Worm (Caenorhabditis elegans) whole organism, mixed stage, embryonic: Measurements from ENCODE around the gene rnp-9.

Experiments
- M03D4.4 ChIP-seq: sonication (generic microtip); optimal IDR thresholded peaks from 2 replicates; lab custom pipeline; 2017; ENCODE audit warnings: mild to moderate bottlenecking, missing genetic modification characterization, missing compliant biosample characterization
- bed-3 ChIP-seq: fragments of 200-800 bp; sonication (Bioruptor generic); optimal IDR thresholded peaks from 3 replicates; lab custom pipeline; 2018; ENCODE audit warnings: mild to moderate bottlenecking, missing genetic modification characterization, moderate library complexity, missing compliant biosample characterization
- blmp-1 ChIP-seq: fragments of 150-350 bp; optimal IDR thresholded peaks from 2 replicates; lab custom pipeline; 2014; ENCODE audit warnings: missing biosample characterization, missing genetic modification characterization
- ceh-39 ChIP-seq: fragments of 150-350 bp; optimal IDR thresholded peaks from 2 replicates; lab custom pipeline; 2014; ENCODE audit warnings: missing biosample characterization, missing genetic modification characterization
- ceh-43 ChIP-seq: fragments of 200-800 bp; sonication (Bioruptor generic); optimal IDR thresholded peaks from 2 replicates; lab custom pipeline; 2018; ENCODE audit warnings: mild to moderate bottlenecking, missing genetic modification characterization, moderate library complexity, missing compliant biosample characterization
- ceh-83 ChIP-seq: fragments of 200-800 bp; sonication (Bioruptor generic); optimal IDR thresholded peaks from 2 replicates; lab custom pipeline; 2018; ENCODE audit warnings: mild to moderate bottlenecking, missing genetic modification characterization, missing compliant biosample characterization
- ces-1 ChIP-seq: fragments of 150-350 bp; optimal IDR thresholded peaks from 2 replicates; lab custom pipeline; 2014; ENCODE audit warnings: missing biosample characterization, missing genetic modification reagents, missing genetic modification characterization
- drap-1 ChIP-seq: fragments of 200-800 bp; sonication (Bioruptor generic); optimal IDR thresholded peaks from 3 replicates; lab custom pipeline; 2018; ENCODE audit warnings: mild to moderate bottlenecking, missing genetic modification characterization, missing compliant biosample characterization
- elt-1 ChIP-seq: sonication (generic microtip); optimal IDR thresholded peaks from 2 replicates; lab custom pipeline; 2017; ENCODE audit warnings: missing genetic modification characterization, mild to moderate bottlenecking, missing compliant biosample characterization, antibody characterized with exemption, moderate library complexity, borderline replicate concordance; ENCODE audit not compliant: insufficient read depth
- elt-3 ChIP-seq: fragments of 150-350 bp; optimal IDR thresholded peaks from 2 replicates; lab custom pipeline; 2014; ENCODE audit warnings: missing biosample characterization, missing genetic modification characterization
- flh-1 ChIP-seq: fragments of 200-800 bp; sonication (Bioruptor generic); optimal IDR thresholded peaks from 2 replicates; lab custom pipeline; 2018; ENCODE audit warnings: mild to moderate bottlenecking, missing genetic modification characterization, moderate library complexity, missing compliant biosample characterization
- lin-13 ChIP-seq: fragments of 150-350 bp; optimal IDR thresholded peaks from 2 replicates; lab custom pipeline; 2014; ENCODE audit warnings: missing biosample characterization, missing genetic modification characterization
- lin-32 ChIP-seq: fragments of 200-800 bp; sonication (Bioruptor generic); optimal IDR thresholded peaks from 2 replicates; lab custom pipeline; 2018; ENCODE audit warnings: mild to moderate bottlenecking, missing genetic modification characterization, missing compliant biosample characterization
- mab-5 ChIP-seq: fragments of 150-350 bp; optimal IDR thresholded peaks from 2 replicates; lab custom pipeline; 2014; ENCODE audit warnings: missing biosample characterization, missing genetic modification characterization
- mep-1 ChIP-seq: fragments of 150-350 bp; optimal IDR thresholded peaks from 2 replicates; lab custom pipeline; 2017; ENCODE audit warnings: missing biosample characterization, missing genetic modification reagents, missing genetic modification characterization, inconsistent platforms
- mls-2 ChIP-seq: sonication (generic microtip); optimal IDR thresholded peaks from 2 replicates; lab custom pipeline; 2016; ENCODE audit warnings: mild to moderate bottlenecking, missing genetic modification characterization, moderate library complexity, missing compliant biosample characterization
- nhr-237 ChIP-seq: fragments of 150-350 bp; optimal IDR thresholded peaks from 2 replicates; lab custom pipeline; 2014; ENCODE audit warnings: missing biosample characterization, missing genetic modification characterization
- nhr-76 ChIP-seq: sonication (generic microtip); optimal IDR thresholded peaks from 2 replicates; lab custom pipeline; 2017; ENCODE audit warnings: missing biosample characterization, missing genetic modification characterization
- pha-4 ChIP-seq: fragments of 150-350 bp; optimal IDR thresholded peaks from 2 replicates; lab custom pipeline; 2018; ENCODE audit warnings: missing biosample characterization, missing genetic modification reagents, missing genetic modification characterization
- sem-2 ChIP-seq: fragments of 200-800 bp; sonication (Bioruptor generic); optimal IDR thresholded peaks from 2 replicates; lab custom pipeline; 2018; ENCODE audit warnings: mild to moderate bottlenecking, missing genetic modification characterization, missing compliant biosample characterization
- snpc-4 ChIP-seq: fragments of 150-350 bp; optimal IDR thresholded peaks from 2 replicates; lab custom pipeline; 2014; ENCODE audit warnings: missing biosample characterization, missing genetic modification characterization
- sptf-1 ChIP-seq: sonication (generic microtip); optimal IDR thresholded peaks from 2 replicates; lab custom pipeline; 2017; ENCODE audit warnings: mild to moderate bottlenecking, missing genetic modification characterization, moderate library complexity, missing compliant biosample characterization
- tbx-8 ChIP-seq: fragments of 200-800 bp; sonication (Bioruptor generic); optimal IDR thresholded peaks from 2 replicates; lab custom pipeline; 2018; ENCODE audit warnings: mild to moderate bottlenecking, missing genetic modification characterization, moderate library complexity, missing compliant biosample characterization
- unc-120 ChIP-seq: sonication (generic microtip); optimal IDR thresholded peaks from 2 replicates; lab custom pipeline; 2017; ENCODE audit warnings: missing genetic modification characterization, missing compliant biosample characterization; ENCODE audit not compliant: poor library complexity, severe bottlenecking
- unc-39 ChIP-seq: fragments of 150-350 bp; optimal IDR thresholded peaks from 2 replicates; lab custom pipeline; 2014; ENCODE audit warnings: missing biosample characterization, missing genetic modification characterization
- unc-62 ChIP-seq: fragments of 150-350 bp; optimal IDR thresholded peaks from 2 replicates; lab custom pipeline; 2014; ENCODE audit warnings: missing biosample characterization, missing genetic modification reagents, missing genetic modification characterization
- ztf-11 ChIP-seq: fragments of 150-350 bp; optimal IDR thresholded peaks from 2 replicates; lab custom pipeline; 2014; ENCODE audit warnings: missing biosample characterization, missing genetic modification characterization

The rnp-9 gene

ce11 chrX:10162476-10162875, 4.6 kb upstream of the rnp-9 start:
- TF ChIP-seq mab-5 (tag; lab: Kevin White, UChicago) (no peak), ces-1 (GFP tag; lab: Kevin White, UChicago) (peak; percentile 72), ceh-43 (no peak)

ce11 chrX:10163212-10163611, 3.9 kb upstream of the rnp-9 start:
- TF ChIP-seq unc-39 (tag; lab: Kevin White, UChicago) (no peak), sem-2 (GFP tag; lab: Kevin White, UChicago) (no peak), mls-2 (tag; lab: Kevin White, UChicago) (no peak), ces-1 (GFP tag; lab: Kevin White, UChicago) (peak; percentile 64), elt-3 (tag; lab: Kevin White, UChicago) (no peak)

- TF ChIP-seq mls-2 (tag; lab: Kevin White, UChicago): no peak
- TF ChIP-seq nhr-237: no peak
- TF ChIP-seq ztf-11 (tag; lab: Kevin White, UChicago): no peak
- TF ChIP-seq pha-4: no peak
- no peak for TF ChIP-seq unc-120
- no peak for TF ChIP-seq snpc-4
- no peak for TF ChIP-seq mab-5 (tag; lab: Kevin White, UChicago)
- no peak for TF ChIP-seq blmp-1
- TF ChIP-seq sptf-1 (tag; lab: Kevin White, UChicago): no peak
- TF ChIP-seq sem-2 (GFP tag; lab: Kevin White, UChicago): no peak
- TF ChIP-seq M03D4.4 (tag; lab: Kevin White, UChicago): no peak
- TF ChIP-seq flh-1 (GFP tag; lab: Kevin White, UChicago): no peak
- TF ChIP-seq, all 35 proteins: peak for 0
These were observed 1.4 kb downstream of the rnp-9 start for ce11 chrX:10168534-10168933.

ce11 chrX:10170598-10170997, 3.5 kb downstream of the rnp-9 start:
- TF ChIP-seq tbx-8 (GFP tag; lab: Kevin White, UChicago): no peak
- no peak for TF ChIP-seq unc-39 (tag; lab: Kevin White, UChicago)
- TF ChIP-seq ztf-11 (tag; lab: Kevin White, UChicago): no peak
- no peak for TF ChIP-seq ceh-83 (GFP tag; lab: Kevin White, UChicago)
- no peak for TF ChIP-seq M03D4.4 (tag; lab: Kevin White, UChicago)
- no peak for TF ChIP-seq ceh-39 (tag; lab: Kevin White, UChicago)
- TF ChIP-seq nhr-237: no peak
- no peak for TF ChIP-seq unc-62 (GFP tag; lab: Kevin White, UChicago)
- TF ChIP-seq pha-4: no peak
- TF ChIP-seq lin-32 (GFP tag; lab: Kevin White, UChicago): no peak
- TF ChIP-seq blmp-1: no peak
- no peak for TF ChIP-seq bed-3
- TF ChIP-seq drap-1: no peak

ce11 chrX:10172004-10172584, 5.0 kb downstream of the rnp-9 start, which contains the start of gene C07A4.2:
Gene C07A4.2, plus strand, starts transcription at chrX:10172198.
- no peak for TF ChIP-seq ceh-43
- no peak for TF ChIP-seq flh-1 (GFP tag; lab: Kevin White, UChicago)
- no peak for TF ChIP-seq sptf-1 (tag; lab: Kevin White, UChicago)
- TF ChIP-seq drap-1: no peak
- TF ChIP-seq ceh-83 (GFP tag; lab: Kevin White, UChicago): no peak
- no peak for TF ChIP-seq mab-5 (tag; lab: Kevin White, UChicago)
- TF ChIP-seq M03D4.4 (tag; lab: Kevin White, UChicago): no peak
- TF ChIP-seq mep-1 (tag; lab: Kevin White, UChicago): no peak

ce11 chrX:10174683-10175082, 7.6 kb downstream of the rnp-9 start, which contains the start of gene C07A4.3:
Gene C07A4.3, plus strand, starts transcription at chrX:10174983.
- TF ChIP-seq unc-120 (no peak), lin-13 (tag; lab: Kevin White, UChicago) (no peak), elt-1 (tag; lab: Kevin White, UChicago) (no peak), ztf-11 (tag; lab: Kevin White, UChicago) (no peak), nhr-76 (tag; lab: Kevin White, UChicago) (no peak), sem-2 (GFP tag; lab: Kevin White, UChicago) (no peak), mep-1 (tag; lab: Kevin White, UChicago) (no peak), lin-32 (GFP tag; lab: Kevin White, UChicago) (no peak), unc-62 (GFP tag; lab: Kevin White, UChicago) (no peak), drap-1 (no peak), blmp-1 (no peak)
